Worm (Caenorhabditis elegans) whole organism, L1 larva: Measurements from ENCODE around the gene Y71H2AR.2.

ENCODE experiments used
- C04F5.9 ChIP-seq: sonication (generic microtip); optimal IDR thresholded peaks from 2 replicates; lab custom pipeline; 2016; ENCODE audit warnings: missing genetic modification characterization, missing compliant biosample characterization
- C16A3.4 ChIP-seq: fragments of 150-350 bp; optimal IDR thresholded peaks from 2 replicates; lab custom pipeline; 2014; ENCODE audit warnings: missing biosample characterization, missing genetic modification characterization
- C34B4.2 ChIP-seq: sonication (generic microtip); optimal IDR thresholded peaks from 2 replicates; lab custom pipeline; 2017; ENCODE audit warnings: mild to moderate bottlenecking, missing genetic modification characterization, missing compliant biosample characterization
- aha-1 ChIP-seq: fragments of 150-350 bp; optimal IDR thresholded peaks from 2 replicates; lab custom pipeline; 2014; ENCODE audit warnings: missing biosample characterization, missing genetic modification characterization
- aly-2 ChIP-seq: fragments of 150-350 bp; optimal IDR thresholded peaks from 2 replicates; lab custom pipeline; 2014; ENCODE audit warnings: missing biosample characterization, missing genetic modification characterization
- ama-1 ChIP-seq: fragments of 150-350 bp; optimal IDR thresholded peaks from 2 replicates; lab custom pipeline; 2014
- blmp-1 ChIP-seq: fragments of 150-350 bp; optimal IDR thresholded peaks from 2 replicates; lab custom pipeline; 2014; ENCODE audit warnings: missing biosample characterization, missing genetic modification characterization
- ceh-82 ChIP-seq, 3 experiments: fragments of 150-350 bp in 1 of 3; sonication (generic microtip) in 2 of 3; optimal IDR thresholded peaks; 2 replicates each; lab custom pipeline; 2014 to 2017; ENCODE audit warnings: missing biosample characterization in 3 of 3, missing genetic modification characterization in 3 of 3
- ceh-88 ChIP-seq: fragments of 200-800 bp; sonication (Bioruptor generic); IDR thresholded peaks from 2 replicates; pipeline ENCODE4 v1.3.6; 2022; ENCODE audit warnings: missing genetic modification characterization, missing compliant biosample characterization
- ces-1 ChIP-seq: fragments of 150-350 bp; optimal IDR thresholded peaks from 2 replicates; lab custom pipeline; 2014; ENCODE audit warnings: missing biosample characterization, missing genetic modification reagents, missing genetic modification characterization
- dpl-1 ChIP-seq, 3 experiments: fragments of 150-350 bp in 2 of 3; sonication (generic microtip) in 1 of 3; optimal IDR thresholded peaks; 2 replicates each; lab custom pipeline; 2014 to 2017; ENCODE audit warnings: missing biosample characterization in 3 of 3, missing genetic modification characterization in 3 of 3, missing genetic modification reagents in 3 of 3
- efl-1 ChIP-seq, 4 experiments: fragments of 150-350 bp; optimal IDR thresholded peaks in 3 of 4; peaks in 1 of 4; 1 replicate in 1 of 4; 2 replicates in 3 of 4; lab custom pipeline; 2014; ENCODE audit warnings: missing biosample characterization in 2 of 4, missing genetic modification characterization in 2 of 4, missing genetic modification reagents in 2 of 4
- efl-3 ChIP-seq: fragments of 200-800 bp; sonication (Bioruptor generic); optimal IDR thresholded peaks from 2 replicates; lab custom pipeline; 2018; ENCODE audit warnings: mild to moderate bottlenecking, missing genetic modification characterization, missing compliant biosample characterization
- egl-13 ChIP-seq: sonication (generic microtip); optimal IDR thresholded peaks from 2 replicates; lab custom pipeline; 2016; ENCODE audit warnings: missing genotype, missing genetic modification reagents, missing genetic modification characterization, missing compliant biosample characterization
- egl-27 ChIP-seq, 2 experiments: fragments of 150-350 bp in 1 of 2; sonication (generic microtip); optimal IDR thresholded peaks; 3 replicates each; lab custom pipeline; 2017 to 2018; ENCODE audit warnings: missing biosample characterization in 2 of 2, missing genetic modification characterization in 2 of 2, missing genetic modification reagents in 2 of 2
- elt-3 ChIP-seq, 6 experiments: fragments of 150-350 bp in 1 of 6; sonication (generic microtip); optimal IDR thresholded peaks; 2 replicates each; lab custom pipeline; 2017 to 2018; ENCODE audit warnings: missing biosample characterization in 6 of 6, missing genetic modification characterization in 6 of 6, inconsistent platforms in 1 of 6
- fkh-10 ChIP-seq: sonication (generic microtip); optimal IDR thresholded peaks from 2 replicates; lab custom pipeline; 2017; ENCODE audit warnings: missing biosample characterization, missing genetic modification reagents, missing genetic modification characterization
- fkh-4 ChIP-seq: sonication (generic microtip); optimal IDR thresholded peaks from 2 replicates; lab custom pipeline; 2016; ENCODE audit warnings: missing compliant biosample characterization, missing genetic modification characterization, borderline replicate concordance
- isw-1 ChIP-seq: fragments of 200-800 bp; sonication (Bioruptor generic); IDR thresholded peaks from 2 replicates; pipeline ENCODE4 v1.3.6; 2022; ENCODE audit warnings: missing genetic modification characterization, missing compliant biosample characterization
- jun-1 ChIP-seq: fragments of 150-350 bp; optimal IDR thresholded peaks from 2 replicates; lab custom pipeline; 2014; ENCODE audit warnings: missing biosample characterization, missing genetic modification reagents, missing genetic modification characterization
- lin-13 ChIP-seq: fragments of 150-350 bp; optimal IDR thresholded peaks from 2 replicates; lab custom pipeline; 2014; ENCODE audit warnings: missing biosample characterization, missing genetic modification reagents, missing genetic modification characterization
- lin-14 ChIP-seq: fragments of 200-800 bp; sonication (Bioruptor generic); optimal IDR thresholded peaks from 2 replicates; lab custom pipeline; 2018; ENCODE audit warnings: mild to moderate bottlenecking, missing genetic modification characterization, moderate library complexity, missing compliant biosample characterization
- lin-15B ChIP-seq: fragments of 150-350 bp; sonication (generic microtip); optimal IDR thresholded peaks from 3 replicates; lab custom pipeline; 2014; ENCODE audit warnings: missing biosample characterization, missing genetic modification characterization
- lir-3 ChIP-seq: sonication (generic microtip); optimal IDR thresholded peaks from 2 replicates; lab custom pipeline; 2016; ENCODE audit warnings: mild to moderate bottlenecking, missing genetic modification characterization, moderate library complexity, missing compliant biosample characterization; ENCODE audit not compliant: poor library complexity
- mab-9 ChIP-seq: fragments of 200-800 bp; sonication (Bioruptor generic); IDR thresholded peaks from 2 replicates; pipeline ENCODE4 v1.3.6; 2022; ENCODE audit warnings: missing genetic modification reagents, missing genetic modification characterization, missing compliant biosample characterization
- mdl-1 ChIP-seq, 2 experiments: fragments of 150-350 bp; optimal IDR thresholded peaks; 2 replicates each; lab custom pipeline; 2014 to 2017; ENCODE audit warnings: missing biosample characterization in 2 of 2, missing genetic modification characterization in 2 of 2, inconsistent platforms in 1 of 2
- mef-2 ChIP-seq: fragments of 150-350 bp; optimal IDR thresholded peaks from 2 replicates; lab custom pipeline; 2014; ENCODE audit warnings: missing biosample characterization, missing genetic modification characterization
- mep-1 ChIP-seq: fragments of 150-350 bp; optimal IDR thresholded peaks from 2 replicates; lab custom pipeline; 2014; ENCODE audit warnings: missing biosample characterization, missing genetic modification characterization
- nhr-12 ChIP-seq: sonication (generic microtip); optimal IDR thresholded peaks from 2 replicates; lab custom pipeline; 2017; ENCODE audit warnings: missing biosample characterization, missing genetic modification characterization
- nhr-20 ChIP-seq: sonication (generic microtip); optimal IDR thresholded peaks from 2 replicates; lab custom pipeline; 2016; ENCODE audit warnings: mild to moderate bottlenecking, missing genetic modification characterization, missing compliant biosample characterization
- nhr-28 ChIP-seq: fragments of 150-350 bp; optimal IDR thresholded peaks from 2 replicates; lab custom pipeline; 2014; ENCODE audit warnings: missing biosample characterization, missing genetic modification characterization
- nhr-47 ChIP-seq: sonication (generic microtip); optimal IDR thresholded peaks from 2 replicates; lab custom pipeline; 2016; ENCODE audit warnings: mild to moderate bottlenecking, missing genetic modification characterization, moderate library complexity, missing compliant biosample characterization
- nhr-76 ChIP-seq: sonication (generic microtip); optimal IDR thresholded peaks from 2 replicates; lab custom pipeline; 2017; ENCODE audit warnings: missing biosample characterization, missing genetic modification characterization
- nhr-77 ChIP-seq: fragments of 150-350 bp; optimal IDR thresholded peaks from 2 replicates; lab custom pipeline; 2014; ENCODE audit warnings: missing biosample characterization, missing genetic modification characterization
- nhr-84 ChIP-seq: sonication (generic microtip); optimal IDR thresholded peaks from 2 replicates; lab custom pipeline; 2017; ENCODE audit warnings: missing biosample characterization, missing genetic modification characterization
- nhr-85 ChIP-seq: sonication (generic microtip); peaks from one replicate; lab custom pipeline; 2016; ENCODE audit warnings: missing genetic modification characterization, inconsistent platforms, missing compliant biosample characterization
- nhr-90 ChIP-seq: sonication (generic microtip); optimal IDR thresholded peaks from 2 replicates; lab custom pipeline; 2016; ENCODE audit warnings: mild to moderate bottlenecking, missing genetic modification characterization, missing compliant biosample characterization; ENCODE audit not compliant: poor library complexity
- pqm-1 ChIP-seq: sonication (generic microtip); optimal IDR thresholded peaks from 3 replicates; lab custom pipeline; 2017; ENCODE audit warnings: missing biosample characterization, missing genetic modification characterization
- rnt-1 ChIP-seq: sonication (generic microtip); optimal IDR thresholded peaks from 2 replicates; lab custom pipeline; 2016; ENCODE audit warnings: mild to moderate bottlenecking, missing genetic modification characterization, moderate library complexity, missing compliant biosample characterization
- snpc-4 ChIP-seq: fragments of 150-350 bp; optimal IDR thresholded peaks from 2 replicates; lab custom pipeline; 2014; ENCODE audit warnings: missing biosample characterization, missing genetic modification characterization
- snu-23 ChIP-seq: sonication (generic microtip); optimal IDR thresholded peaks from 2 replicates; lab custom pipeline; 2016; ENCODE audit warnings: missing genetic modification characterization, missing compliant biosample characterization
- sptf-1 ChIP-seq: fragments of 150-350 bp; optimal IDR thresholded peaks from 2 replicates; lab custom pipeline; 2014; ENCODE audit warnings: missing biosample characterization, missing genetic modification characterization
- tbx-2 ChIP-seq: sonication (generic microtip); optimal IDR thresholded peaks from 2 replicates; lab custom pipeline; 2016; ENCODE audit warnings: missing genetic modification characterization, missing compliant biosample characterization
- tlp-1 ChIP-seq: fragments of 150-350 bp; optimal IDR thresholded peaks from 2 replicates; lab custom pipeline; 2014; ENCODE audit warnings: missing biosample characterization, missing genetic modification characterization
- unc-130 ChIP-seq: fragments of 150-350 bp; optimal IDR thresholded peaks from 2 replicates; lab custom pipeline; 2017; ENCODE audit warnings: missing biosample characterization, missing genetic modification characterization, inconsistent platforms
- unc-30 ChIP-seq: sonication (generic microtip); optimal IDR thresholded peaks from 2 replicates; lab custom pipeline; 2017; ENCODE audit warnings: missing biosample characterization, missing genetic modification characterization
- xbp-1 ChIP-seq: sonication (generic microtip); optimal IDR thresholded peaks from 2 replicates; lab custom pipeline; 2016; ENCODE audit warnings: missing genetic modification characterization, missing compliant biosample characterization
- zag-1 ChIP-seq: fragments of 150-350 bp; optimal IDR thresholded peaks from 2 replicates; lab custom pipeline; 2014; ENCODE audit warnings: missing biosample characterization, missing genetic modification characterization
- zip-4 ChIP-seq: fragments of 200-800 bp; sonication (Bioruptor generic); optimal IDR thresholded peaks from 2 replicates; lab custom pipeline; 2018; ENCODE audit warnings: mild to moderate bottlenecking, missing genetic modification characterization, moderate library complexity, missing compliant biosample characterization
- ztf-11 ChIP-seq, 2 experiments: sonication (generic microtip); optimal IDR thresholded peaks; 2 replicates each; lab custom pipeline; 2016 to 2017; ENCODE audit warnings: missing genetic modification characterization in 2 of 2, missing biosample characterization in 1 of 2, missing compliant biosample characterization in 1 of 2
- ztf-4 ChIP-seq: fragments of 150-350 bp; optimal IDR thresholded peaks from 2 replicates; lab custom pipeline; 2014; ENCODE audit warnings: missing biosample characterization, missing genetic modification characterization

The Y71H2AR.2 gene

DNA sequence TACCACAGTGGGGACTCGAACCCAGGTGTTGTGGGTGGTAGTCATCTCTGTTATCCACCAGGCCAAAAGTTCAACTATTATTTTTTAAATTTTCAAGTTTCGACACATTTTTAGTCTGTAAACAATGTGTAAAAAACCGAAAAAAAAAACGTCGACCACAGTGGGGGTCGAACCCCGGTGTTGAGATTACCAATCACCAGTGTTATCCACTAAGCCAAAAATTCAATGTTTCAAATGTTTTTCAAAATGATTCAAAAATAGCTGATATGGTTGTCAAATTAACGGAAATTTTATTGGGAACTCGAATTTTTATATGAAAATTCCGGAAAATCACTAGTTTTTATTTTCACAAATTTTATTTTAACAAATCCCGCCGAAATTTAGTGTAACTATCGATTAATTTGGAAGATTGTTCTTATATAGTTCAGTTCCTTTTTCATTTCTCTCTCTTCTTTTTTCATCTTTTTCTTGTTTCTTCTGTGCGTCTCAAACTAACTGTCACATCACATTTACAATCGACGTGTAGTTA, 32.5 kb upstream of the Y71H2AR.2 start:
- TF ChIP-seq ceh-82 (tag; optimal IDR thresholded peaks at IDR 0.05; lab: Kevin White, UChicago): no peak
- no peak for TF ChIP-seq nhr-12 (tag; lab: Kevin White, UChicago)
- no peak for TF ChIP-seq tlp-1
- TF ChIP-seq zag-1 (tag; lab: Kevin White, UChicago): no peak
- no peak for TF ChIP-seq efl-1 (optimal IDR thresholded peaks at IDR 0.05; lab: Kevin White, UChicago)
- peak in 1 of 2 experiments; percentile 59 for TF ChIP-seq efl-1 (GFP tag; optimal IDR thresholded peaks at IDR 0.05 in 1 of 2; lab: Kevin White, UChicago)
- no peak for TF ChIP-seq mab-9 (GFP tag; lab: Robert Waterston, UW)
- peak; percentile 26 for TF ChIP-seq blmp-1 (tag; lab: Kevin White, UChicago)
- TF ChIP-seq aly-2: no peak
- no peak for TF ChIP-seq xbp-1 (tag; lab: Kevin White, UChicago)
- no peak for TF ChIP-seq nhr-77 (tag; lab: Kevin White, UChicago)
- TF ChIP-seq ztf-4 (tag; lab: Kevin White, UChicago): no peak
- no peak for TF ChIP-seq nhr-47 (tag; lab: Kevin White, UChicago)
- no peak for TF ChIP-seq egl-13
- TF ChIP-seq ceh-88 (GFP tag; lab: Robert Waterston, UW): no peak
- no peak for TF ChIP-seq nhr-84
- TF ChIP-seq nhr-85 (tag; lab: Kevin White, UChicago): peak; percentile 70

DNA sequence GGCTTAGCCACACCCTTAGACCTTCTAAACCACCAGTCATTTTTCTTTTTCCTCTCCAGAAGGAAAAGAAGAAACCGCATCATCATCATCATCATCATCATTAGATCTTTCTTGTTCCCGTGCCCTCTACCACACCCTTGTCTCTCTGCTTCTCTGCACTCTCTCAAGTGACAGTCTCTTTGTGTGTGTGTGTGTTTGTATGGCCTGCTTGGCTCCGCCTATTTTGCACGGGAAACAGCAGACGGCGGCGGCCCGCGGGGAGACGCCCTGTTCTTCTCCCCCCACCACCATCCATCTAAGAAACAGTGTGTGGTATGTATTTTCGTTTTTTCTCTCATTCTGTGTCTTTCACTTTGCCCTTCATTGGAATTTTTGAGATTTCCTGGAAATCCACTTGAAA, 31.1 kb upstream of the Y71H2AR.2 start:
- TF ChIP-seq mef-2 (tag; lab: Kevin White, UChicago) (no peak), nhr-85 (tag; lab: Kevin White, UChicago) (peak; percentile 99), nhr-76 (tag; lab: Kevin White, UChicago) (no peak), xbp-1 (tag; lab: Kevin White, UChicago) (peak; percentile 46), elt-3 (tag; optimal IDR thresholded peaks at IDR 0.05; lab: Kevin White, UChicago) (peak in 5 of 6 experiments; percentile 36 to 94 (median 58)), sptf-1 (no peak), lir-3 (tag; lab: Kevin White, UChicago) (no peak), zip-4 (no peak), pqm-1 (tag; lab: Kevin White, UChicago) (no peak), fkh-4 (tag; lab: Kevin White, UChicago) (no peak), mep-1 (tag; lab: Kevin White, UChicago) (peak; percentile 54), unc-30 (tag; lab: Kevin White, UChicago) (no peak), nhr-20 (tag; lab: Kevin White, UChicago) (peak; percentile 90), snpc-4 (no peak), tbx-2 (tag; lab: Kevin White, UChicago) (peak; percentile 77), nhr-77 (tag; lab: Kevin White, UChicago) (peak; percentile 64), fkh-10 (GFP tag; lab: Kevin White, UChicago) (no peak), lin-14 (peak; percentile 97), nhr-90 (tag; lab: Kevin White, UChicago) (peak; percentile 84), unc-130 (tag; lab: Kevin White, UChicago) (peak; percentile 16), ces-1 (GFP tag; lab: Kevin White, UChicago) (no peak), mdl-1 (tag; optimal IDR thresholded peaks at IDR 0.05; lab: Kevin White, UChicago) (peak in 1 of 2 experiments; percentile 78), ztf-11 (tag; optimal IDR thresholded peaks at IDR 0.05; lab: Kevin White, UChicago) (no peak), nhr-28 (tag; lab: Kevin White, UChicago) (no peak), egl-13 (no peak), efl-3 (GFP tag; lab: Kevin White, UChicago) (no peak), efl-1 (optimal IDR thresholded peaks at IDR 0.05; lab: Kevin White, UChicago) (peak; percentile 21 to 36), efl-1 (GFP tag; optimal IDR thresholded peaks at IDR 0.05 in 1 of 2; lab: Kevin White, UChicago) (peak in 1 of 2 experiments; percentile 1), rnt-1 (peak; percentile 70), aha-1 (tag; lab: Kevin White, UChicago) (no peak), C34B4.2 (tag; lab: Kevin White, UChicago) (no peak), lin-13 (GFP tag; lab: Kevin White, UChicago) (peak; percentile 56), ztf-4 (tag; lab: Kevin White, UChicago) (peak; percentile 25), lin-15B (tag; lab: Kevin White, UChicago) (no peak), ama-1 (lab: Kevin White, UChicago) (no peak), jun-1 (tag; lab: Kevin White, UChicago) (peak; percentile 57), dpl-1 (GFP tag; optimal IDR thresholded peaks at IDR 0.05; lab: Kevin White, UChicago) (peak; percentile 39 to 58 (median 43)), C04F5.9 (tag; lab: Kevin White, UChicago) (no peak), C16A3.4 (peak; percentile 68), snu-23 (GFP tag; lab: Kevin White, UChicago) (peak; percentile 88), egl-27 (tag; optimal IDR thresholded peaks at IDR 0.05; lab: Kevin White, UChicago) (peak in 1 of 2 experiments; percentile 41), isw-1 (GFP tag; lab: Robert Waterston, UW) (no peak)
